Fruit fly (Drosophila melanogaster) whole organism, pupa: Measurements from ENCODE around the gene AnxB11.

Experiments used
- CG14655 ChIP-seq: fragments of 200-800 bp; sonication (Bioruptor generic); optimal IDR thresholded peaks from 3 replicates; lab custom pipeline; 2017; ENCODE audit warnings: mild to moderate bottlenecking, missing biosample characterization, missing genetic modification reagents, missing genetic modification characterization
- CG17806 ChIP-seq: fragments of 200-800 bp; sonication (Bioruptor generic); optimal IDR thresholded peaks from 2 replicates; lab custom pipeline; 2018; ENCODE audit warnings: missing biosample characterization, mild to moderate bottlenecking, missing genetic modification characterization, moderate library complexity
- CG4496 ChIP-seq: fragments of 200-800 bp; sonication (Bioruptor generic); IDR thresholded peaks from 3 replicates; pipeline ENCODE4 v1.3.6; 2022; ENCODE audit warnings: missing biosample characterization, missing genetic modification characterization
- D1 ChIP-seq: fragments of 200-800 bp; sonication (Bioruptor generic); optimal IDR thresholded peaks from 2 replicates; lab custom pipeline; 2018; ENCODE audit warnings: missing biosample characterization, mild to moderate bottlenecking, missing genetic modification characterization, moderate library complexity
- Pif1A ChIP-seq: fragments of 200-800 bp; sonication (Bioruptor generic); optimal IDR thresholded peaks from 3 replicates; lab custom pipeline; 2016; ENCODE audit warnings: missing biosample characterization, missing genetic modification characterization
- Pif1B ChIP-seq: fragments of 200-800 bp; sonication (Bioruptor generic); optimal IDR thresholded peaks from 3 replicates; lab custom pipeline; 2016; ENCODE audit warnings: missing biosample characterization, missing genetic modification characterization

DNA sequence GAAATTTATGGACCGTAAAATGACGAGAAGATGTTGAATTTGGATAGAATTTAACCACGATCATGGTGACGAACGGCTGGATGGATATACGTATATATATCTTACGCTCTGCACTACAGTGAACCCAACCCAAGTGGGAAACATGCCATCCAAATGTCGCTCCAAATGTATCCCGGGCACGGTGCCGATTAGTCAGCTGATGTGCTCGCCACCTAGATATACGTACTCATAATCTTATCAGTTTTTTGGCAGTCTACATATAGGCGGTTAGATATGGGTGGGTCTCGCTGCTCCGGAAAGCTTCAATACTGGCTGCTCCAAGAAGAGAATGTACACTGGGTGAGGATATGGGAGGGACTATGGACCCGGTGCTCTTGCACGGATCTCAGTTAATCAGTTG, 16.0 kb downstream of the AnxB11 start:
- TF ChIP-seq CG14655 (GFP tag; lab: Kevin White, UChicago): no peak
- TF ChIP-seq CG17806 (tag; lab: Kevin White, UChicago): no peak
- no peak for TF ChIP-seq Pif1A (GFP tag; lab: Kevin White, UChicago)
- TF ChIP-seq D1 (tag; lab: Kevin White, UChicago): no peak
- TF ChIP-seq CG4496 (GFP tag; lab: Robert Waterston, UW): no peak
- TF ChIP-seq Pif1B: no peak
